Worm (Caenorhabditis elegans) whole organism, mixed stage, embryonic: ENCODE results near the gene F38E1.6.

ENCODE experiments used
- elt-3 ChIP-seq: fragments of 150-350 bp; optimal IDR thresholded peaks from 2 replicates; lab custom pipeline; 2014; ENCODE audit warnings: missing biosample characterization, missing genetic modification characterization
- lin-13 ChIP-seq: fragments of 150-350 bp; optimal IDR thresholded peaks from 2 replicates; lab custom pipeline; 2014; ENCODE audit warnings: missing biosample characterization, missing genetic modification characterization
- ztf-11 ChIP-seq: fragments of 150-350 bp; optimal IDR thresholded peaks from 2 replicates; lab custom pipeline; 2014; ENCODE audit warnings: missing biosample characterization, missing genetic modification characterization

DNA sequence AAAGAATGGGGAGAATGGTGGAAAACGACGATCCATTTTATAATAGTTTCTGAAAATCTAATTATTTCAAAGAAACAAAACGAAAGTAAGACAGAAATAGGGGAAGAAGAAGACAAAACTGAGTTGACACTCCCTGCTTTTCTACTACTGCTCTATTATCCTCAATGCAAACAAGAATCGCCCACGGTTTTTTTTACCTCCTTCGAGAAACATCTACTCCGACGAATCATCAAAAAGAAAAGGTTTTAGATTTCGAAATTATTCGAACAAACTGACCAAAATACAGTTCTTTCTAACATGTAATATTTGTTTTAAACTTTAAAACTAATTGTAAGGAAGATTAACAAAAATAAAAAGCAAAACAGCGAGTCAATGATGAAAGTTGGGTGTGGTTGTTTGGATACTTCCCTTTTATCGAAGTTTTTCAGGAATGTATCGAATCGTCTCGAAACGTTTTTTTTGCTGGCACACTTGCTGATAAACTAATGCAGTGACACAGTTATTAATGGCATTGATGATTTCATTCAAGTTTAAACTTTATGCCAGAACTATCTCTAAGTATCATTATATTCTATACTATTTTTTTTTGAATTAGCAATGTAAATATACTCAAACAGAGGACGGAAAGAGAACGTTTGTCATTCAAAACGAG, 26.1 kb downstream of the F38E1.6 start, which contains the start of gene hsp-17:
- no peak for TF ChIP-seq elt-3 (tag; lab: Kevin White, UChicago)
- TF ChIP-seq ztf-11 (tag; lab: Kevin White, UChicago), result no peak
- no peak for TF ChIP-seq lin-13 (tag; lab: Kevin White, UChicago)
